Fruit fly (Drosophila melanogaster): Measurements from ENCODE around the gene CG32022.
A peak's percentile ranks its signal among the peaks of the same experiment; 100 is the strongest.

The CG32022 gene

dm6 chr3L:8672199-8673059 lies 48.6 kb downstream of the CG32022 start (continued):
- TF ChIP-seq CG17359 (tag; optimal IDR thresholded peaks at IDR 0.05) (peak; percentile 20), Rfx (GFP tag; IDR thresholded peaks at IDR 0.05) (peak; percentile 64), bab2 (GFP tag; optimal IDR thresholded peaks at IDR 0.05) (peak; percentile 8), Neu2 (GFP tag; optimal IDR thresholded peaks at IDR 0.05; ENCODE audit: borderline replicate concordance) (no peak), lmd (GFP tag; IDR thresholded peaks at IDR 0.05) (peak; percentile 20; the same call in 1 of the 2 replicates)

- TF ChIP-seq tll (GFP tag; optimal IDR thresholded peaks at IDR 0.05) (peak in 1 of 2 experiments; percentile 89), CG6689 (GFP tag; IDR thresholded peaks at IDR 0.05) (no peak), D (optimal IDR thresholded peaks at IDR 0.05) (peak; percentile 20), D (GFP tag; optimal IDR thresholded peaks at IDR 0.05) (no peak), dmrt11E (tag; optimal IDR thresholded peaks at IDR 0.05) (no peak), CG13624 (GFP tag; optimal IDR thresholded peaks at IDR 0.05) (no peak), cad (GFP tag; optimal IDR thresholded peaks at IDR 0.05) (peak; percentile 98), CG11085 (GFP tag; IDR thresholded peaks at IDR 0.05) (no peak), Kr (GFP tag; optimal IDR thresholded peaks at IDR 0.05) (peak; percentile 35), CG7271 (tag; optimal IDR thresholded peaks at IDR 0.05) (peak; percentile 42), CG15479 (GFP tag; optimal IDR thresholded peaks at IDR 0.05) (peak; percentile 95), twi (tag; optimal IDR thresholded peaks at IDR 0.05) (peak; percentile 12), zen (tag; optimal IDR thresholded peaks at IDR 0.05) (peak; percentile 42)
Observed at dm6 chr3L:8670983-8671382, 50.1 kb downstream of the CG32022 start.
